Worm (Caenorhabditis elegans) whole organism, L4 larva: ENCODE data around the gene F17C11.11.
A peak's percentile ranks its signal among the peaks of the same experiment; 100 is the strongest.

ENCODE experiments used
- D1046.2 ChIP-seq: fragments of 200-800 bp; sonication (Bioruptor generic); IDR thresholded peaks from 2 replicates; pipeline ENCODE4 v1.3.6; 2022; ENCODE audit warnings: missing genetic modification characterization, missing compliant biosample characterization
- F26F4.8 ChIP-seq: fragments of 200-800 bp; sonication (Bioruptor generic); conservative IDR thresholded peaks from 2 replicates; pipeline ENCODE4 v1.3.6; 2022; ENCODE audit warnings: missing genetic modification characterization, missing compliant biosample characterization
- F49E8.2 ChIP-seq: sonication (generic microtip); optimal IDR thresholded peaks from 2 replicates; lab custom pipeline; 2016; ENCODE audit warnings: missing compliant biosample characterization, mild to moderate bottlenecking, missing genetic modification characterization, borderline replicate concordance
- R02D3.7 ChIP-seq: fragments of 150-350 bp; sonication (generic microtip); optimal IDR thresholded peaks from 3 replicates; lab custom pipeline; 2014; ENCODE audit warnings: missing biosample characterization, missing genetic modification characterization
- T20F7.1 ChIP-seq: fragments of 200-800 bp; sonication (Bioruptor generic); optimal IDR thresholded peaks from 2 replicates; lab custom pipeline; 2018; ENCODE audit warnings: mild to moderate bottlenecking, missing genetic modification characterization, missing compliant biosample characterization
- T26A8.4 ChIP-seq: fragments of 200-800 bp; sonication (Bioruptor generic); IDR thresholded peaks from 2 replicates; pipeline ENCODE4 v1.3.6; 2022; ENCODE audit warnings: missing genetic modification characterization, missing compliant biosample characterization
- Y48G9A.11 ChIP-seq: fragments of 200-800 bp; sonication (Bioruptor generic); IDR thresholded peaks from 2 replicates; pipeline ENCODE4 v1.3.6; 2022; ENCODE audit warnings: missing genetic modification reagents, missing genetic modification characterization, missing compliant biosample characterization
- ZK546.5 ChIP-seq, 2 experiments: sonication (generic microtip); optimal IDR thresholded peaks; 2 replicates each; lab custom pipeline; 2017; ENCODE audit warnings: missing biosample characterization in 2 of 2, missing genetic modification characterization in 2 of 2
- aha-1 ChIP-seq: fragments of 150-350 bp; peaks from one replicate; lab custom pipeline; 2014; ENCODE audit warnings: missing biosample characterization, missing genetic modification characterization
- aly-2 ChIP-seq: sonication (generic microtip); optimal IDR thresholded peaks from 2 replicates; lab custom pipeline; 2018; ENCODE audit warnings: missing biosample characterization, missing genetic modification characterization
- ama-1 ChIP-seq: fragments of 150-350 bp; optimal IDR thresholded peaks from 2 replicates; lab custom pipeline; 2014; ENCODE audit warnings: inconsistent platforms, mixed read lengths
- arid-1 ChIP-seq: fragments of 200-800 bp; sonication (Bioruptor generic); conservative IDR thresholded peaks from 2 replicates; pipeline ENCODE4 v1.3.6; 2022; ENCODE audit warnings: missing genetic modification reagents, missing genetic modification characterization, missing compliant biosample characterization
- attf-4 ChIP-seq: sonication (generic microtip); optimal IDR thresholded peaks from 3 replicates; lab custom pipeline; 2017; ENCODE audit warnings: missing biosample characterization, missing genetic modification characterization
- ceh-20 ChIP-seq: fragments of 200-800 bp; sonication (Bioruptor generic); IDR thresholded peaks from 2 replicates; pipeline ENCODE4 v1.3.6; 2022; ENCODE audit warnings: missing genetic modification reagents, missing genetic modification characterization, missing compliant biosample characterization
- ceh-28 ChIP-seq: fragments of 150-350 bp; optimal IDR thresholded peaks from 2 replicates; lab custom pipeline; 2014; ENCODE audit warnings: missing biosample characterization, missing genetic modification reagents, missing genetic modification characterization
- ceh-62 ChIP-seq: sonication (generic microtip); optimal IDR thresholded peaks from 2 replicates; lab custom pipeline; 2017; ENCODE audit warnings: missing biosample characterization, missing genetic modification characterization
- dmd-8 ChIP-seq: fragments of 200-800 bp; sonication (Bioruptor generic); IDR thresholded peaks from 2 replicates; pipeline ENCODE4 v1.3.6; 2022; ENCODE audit warnings: missing genetic modification characterization, missing compliant biosample characterization
- dmd-9 ChIP-seq: fragments of 200-800 bp; sonication (Bioruptor generic); IDR thresholded peaks from 2 replicates; pipeline ENCODE4 v1.3.6; 2022; ENCODE audit warnings: missing genetic modification reagents, missing genetic modification characterization, missing compliant biosample characterization
- dpl-1 ChIP-seq: fragments of 150-350 bp; optimal IDR thresholded peaks from 2 replicates; lab custom pipeline; 2014; ENCODE audit warnings: missing biosample characterization, missing genetic modification reagents, missing genetic modification characterization
- duxl-1 ChIP-seq: sonication (generic microtip); optimal IDR thresholded peaks from 2 replicates; lab custom pipeline; 2016; ENCODE audit warnings: mild to moderate bottlenecking, missing genetic modification characterization, moderate library complexity, missing compliant biosample characterization; ENCODE audit not compliant: poor library complexity
- egl-43 ChIP-seq: fragments of 200-800 bp; sonication (Bioruptor generic); IDR thresholded peaks from 2 replicates; pipeline ENCODE4 v1.3.6; 2022; ENCODE audit warnings: missing genetic modification reagents, missing genetic modification characterization, missing compliant biosample characterization
- hlh-11 ChIP-seq: fragments of 200-800 bp; sonication (Bioruptor generic); optimal IDR thresholded peaks from 2 replicates; lab custom pipeline; 2018; ENCODE audit warnings: mild to moderate bottlenecking, missing genetic modification characterization, missing compliant biosample characterization
- hmg-1.1 ChIP-seq: fragments of 200-800 bp; sonication (Bioruptor generic); IDR thresholded peaks from 2 replicates; pipeline ENCODE4 v1.3.6; 2022; ENCODE audit warnings: missing genetic modification reagents, missing genetic modification characterization, missing compliant biosample characterization
- jun-1 ChIP-seq: fragments of 150-350 bp; optimal IDR thresholded peaks from 2 replicates; lab custom pipeline; 2014; ENCODE audit warnings: missing biosample characterization, missing genetic modification reagents, missing genetic modification characterization
- lin-1 ChIP-seq: fragments of 200-800 bp; sonication (Bioruptor generic); IDR thresholded peaks from 2 replicates; pipeline ENCODE4 v1.3.6; 2022; ENCODE audit warnings: missing genetic modification reagents, missing genetic modification characterization, missing compliant biosample characterization
- lin-38 ChIP-seq: fragments of 200-800 bp; sonication (Bioruptor generic); IDR thresholded peaks from 2 replicates; pipeline ENCODE4 v1.3.6; 2022; ENCODE audit warnings: missing genetic modification reagents, missing genetic modification characterization, missing compliant biosample characterization
- lsy-2 ChIP-seq, 2 experiments: fragments of 150-350 bp in 1 of 2; sonication (generic microtip) in 1 of 2; optimal IDR thresholded peaks; 2 replicates each; lab custom pipeline; 2014 to 2017; ENCODE audit warnings: missing biosample characterization in 2 of 2, missing genetic modification characterization in 2 of 2
- madf-5 ChIP-seq, 2 experiments: fragments of 200-800 bp; sonication (Bioruptor generic); IDR thresholded peaks; 2 replicates each; pipeline ENCODE4 v1.3.6; 2022; ENCODE audit warnings: missing compliant biosample characterization in 2 of 2, missing genetic modification characterization in 2 of 2
- mdt-29 ChIP-seq: fragments of 200-800 bp; sonication (Bioruptor generic); IDR thresholded peaks from 2 replicates; pipeline ENCODE4 v1.3.6; 2022; ENCODE audit warnings: missing genetic modification reagents, missing genetic modification characterization, missing compliant biosample characterization
- mxl-2 ChIP-seq: fragments of 200-800 bp; sonication (Bioruptor generic); conservative IDR thresholded peaks from 2 replicates; pipeline ENCODE4 v1.3.6; 2022; ENCODE audit warnings: missing genetic modification reagents, missing genetic modification characterization, missing compliant biosample characterization
- nhr-102 ChIP-seq: sonication (generic microtip); optimal IDR thresholded peaks from 2 replicates; lab custom pipeline; 2016; ENCODE audit warnings: mild to moderate bottlenecking, missing genetic modification characterization, moderate library complexity, missing compliant biosample characterization
- nhr-11 ChIP-seq: fragments of 150-350 bp; optimal IDR thresholded peaks from 2 replicates; lab custom pipeline; 2014; ENCODE audit warnings: missing biosample characterization, missing genetic modification characterization
- nhr-25 ChIP-seq: sonication (generic microtip); optimal IDR thresholded peaks from 2 replicates; lab custom pipeline; 2017; ENCODE audit warnings: missing genetic modification characterization, mild to moderate bottlenecking, missing compliant biosample characterization, antibody characterized with exemption, moderate library complexity, borderline replicate concordance; ENCODE audit not compliant: insufficient read depth
- nhr-28 ChIP-seq: fragments of 150-350 bp; optimal IDR thresholded peaks from 2 replicates; lab custom pipeline; 2014; ENCODE audit warnings: missing biosample characterization, missing genetic modification characterization
- nhr-41 ChIP-seq: fragments of 200-800 bp; sonication (Bioruptor generic); IDR thresholded peaks from 2 replicates; pipeline ENCODE4 v1.3.6; 2022; ENCODE audit warnings: missing genetic modification reagents, missing genetic modification characterization, missing compliant biosample characterization
- nhr-48 ChIP-seq: sonication (generic microtip); optimal IDR thresholded peaks from 2 replicates; lab custom pipeline; 2016; ENCODE audit warnings: mild to moderate bottlenecking, missing genetic modification characterization, missing compliant biosample characterization
- pha-4 ChIP-seq, 2 experiments: fragments of 150-350 bp in 1 of 2; fragments of 200-800 bp in 1 of 2; sonication (Bioruptor generic) in 1 of 2; IDR thresholded peaks in 1 of 2; optimal IDR thresholded peaks in 1 of 2; 2 replicates each; pipeline versions ENCODE4 v1.3.6 to Lab custom; 2014 to 2022; ENCODE audit warnings: missing genetic modification characterization in 2 of 2, missing genetic modification reagents in 2 of 2, missing biosample characterization in 1 of 2, missing compliant biosample characterization in 1 of 2
- php-3 ChIP-seq: fragments of 200-800 bp; sonication (Bioruptor generic); IDR thresholded peaks from 2 replicates; pipeline ENCODE4 v1.3.6; 2022; ENCODE audit warnings: missing genetic modification reagents, missing genetic modification characterization, missing compliant biosample characterization
- pqm-1 ChIP-seq: sonication (generic microtip); optimal IDR thresholded peaks from 2 replicates; lab custom pipeline; 2017; ENCODE audit warnings: missing biosample characterization, missing genetic modification characterization
- rbr-2 ChIP-seq: sonication (generic microtip); optimal IDR thresholded peaks from 2 replicates; lab custom pipeline; 2016; ENCODE audit warnings: missing genotype, missing genetic modification characterization, missing compliant biosample characterization
- saeg-2 ChIP-seq: fragments of 200-800 bp; sonication (Bioruptor generic); IDR thresholded peaks from 2 replicates; pipeline ENCODE4 v1.3.6; 2022; ENCODE audit warnings: missing genetic modification reagents, missing genetic modification characterization, missing compliant biosample characterization
- set-16 ChIP-seq: fragments of 200-800 bp; sonication (Bioruptor generic); IDR thresholded peaks from 2 replicates; pipeline ENCODE4 v1.3.6; 2022; ENCODE audit warnings: missing genetic modification reagents, missing genetic modification characterization, missing compliant biosample characterization
- skn-1 ChIP-seq: fragments of 150-350 bp; optimal IDR thresholded peaks from 2 replicates; lab custom pipeline; 2014; ENCODE audit warnings: missing biosample characterization, missing genetic modification characterization
- spr-3 ChIP-seq: fragments of 200-800 bp; sonication (Bioruptor generic); optimal IDR thresholded peaks from 2 replicates; lab custom pipeline; 2018; ENCODE audit warnings: mild to moderate bottlenecking, missing genetic modification characterization, missing compliant biosample characterization
- tag-97 ChIP-seq: fragments of 200-800 bp; sonication (Bioruptor generic); IDR thresholded peaks from 2 replicates; pipeline ENCODE4 v1.3.6; 2022; ENCODE audit warnings: missing genetic modification characterization, missing compliant biosample characterization
- unc-62 ChIP-seq, 3 experiments: fragments of 150-350 bp in 1 of 3; sonication (generic microtip); optimal IDR thresholded peaks in 2 of 3; peaks in 1 of 3; 1 replicate in 1 of 3; 2 replicates in 2 of 3; lab custom pipeline; 2014 to 2017; ENCODE audit warnings: missing biosample characterization in 3 of 3, missing genetic modification characterization in 3 of 3, missing genetic modification reagents in 3 of 3, missing genotype in 1 of 3
- zip-11 ChIP-seq: fragments of 200-800 bp; sonication (Bioruptor generic); IDR thresholded peaks from 2 replicates; pipeline ENCODE4 v1.3.6; 2022; ENCODE audit warnings: missing genetic modification characterization, missing compliant biosample characterization
- ztf-11 ChIP-seq: fragments of 150-350 bp; optimal IDR thresholded peaks from 2 replicates; lab custom pipeline; 2014; ENCODE audit warnings: missing biosample characterization, missing genetic modification characterization
- ztf-7 ChIP-seq: fragments of 150-350 bp; optimal IDR thresholded peaks from 2 replicates; lab custom pipeline; 2014; ENCODE audit warnings: missing biosample characterization, missing genetic modification characterization

F17C11.11 gene

ce11 chrV:10951655-10952278 lies 13.2 kb upstream of the F17C11.11 start, which contains the start of gene F17C11.4 (continued):
- no peak; the same call in 1 of the 2 replicates for TF ChIP-seq pha-4 (GFP tag; IDR thresholded peaks at IDR 0.05; lab: Robert Waterston, UW)
- TF ChIP-seq pha-4 (tag; optimal IDR thresholded peaks at IDR 0.05; lab: Kevin White, UChicago): no peak
- peak; percentile 39; the same call in 1 of the 2 replicates for TF ChIP-seq saeg-2 (GFP tag; lab: Robert Waterston, UW)
- TF ChIP-seq mdt-29: peak; percentile 84
- no peak for TF ChIP-seq nhr-41 (GFP tag; lab: Robert Waterston, UW)
- no peak for TF ChIP-seq attf-4
- TF ChIP-seq hlh-11 (tag; lab: Kevin White, UChicago): peak; percentile 93
- 0 out of 2 replicates have a peak, but pooled peaks have one; percentile 12 for TF ChIP-seq ceh-20 (GFP tag; lab: Robert Waterston, UW)
- TF ChIP-seq nhr-102 (tag; lab: Kevin White, UChicago): peak; percentile 6
- TF ChIP-seq ztf-7 (tag; lab: Kevin White, UChicago): no peak
- no peak for TF ChIP-seq ceh-28 (tag; lab: Kevin White, UChicago)
- TF ChIP-seq pqm-1: no peak
- no peak for TF ChIP-seq R02D3.7 (tag; lab: Kevin White, UChicago)
- no peak for TF ChIP-seq skn-1 (tag; lab: Kevin White, UChicago)
- TF ChIP-seq jun-1: no peak
- no peak for TF ChIP-seq Y48G9A.11 (GFP tag; lab: Robert Waterston, UW)
- no peak for TF ChIP-seq arid-1 (GFP tag; lab: Robert Waterston, UW)
- no peak for TF ChIP-seq T26A8.4
- TF ChIP-seq hmg-1.1 (GFP tag; lab: Robert Waterston, UW): no peak; the same call in none of the 2 replicates
- peak; percentile 60 to 77 for TF ChIP-seq lsy-2 (tag; optimal IDR thresholded peaks at IDR 0.05; lab: Kevin White, UChicago)
- peak; percentile 62; the same call in 1 of the 2 replicates for TF ChIP-seq php-3 (GFP tag; lab: Robert Waterston, UW)
- TF ChIP-seq mxl-2: peak; percentile 60; the same call in 1 of the 2 replicates
- 0 out of 2 replicates have a peak, but pooled peaks have one; percentile 12 for TF ChIP-seq D1046.2 (GFP tag; lab: Robert Waterston, UW)
- TF ChIP-seq nhr-28 (tag; lab: Kevin White, UChicago): peak; percentile 96
- TF ChIP-seq aly-2 (tag; lab: Kevin White, UChicago): no peak
- peak; percentile 47 for TF ChIP-seq lin-38 (GFP tag; lab: Robert Waterston, UW)
- TF ChIP-seq ceh-62 (tag; lab: Kevin White, UChicago): no peak
- TF ChIP-seq dmd-8 (GFP tag; lab: Robert Waterston, UW): no peak
- peak; percentile 89 for TF ChIP-seq nhr-25 (tag; lab: Kevin White, UChicago)
- TF ChIP-seq tag-97 (GFP tag; lab: Robert Waterston, UW): no peak
- TF ChIP-seq set-16 (GFP tag; lab: Robert Waterston, UW): 0 out of 2 replicates have a peak, but pooled peaks have one; percentile 16
- no peak for TF ChIP-seq F49E8.2 (tag; lab: Kevin White, UChicago)
- no peak for TF ChIP-seq F26F4.8
- TF ChIP-seq spr-3: no peak
- peak; percentile 99 for TF ChIP-seq aha-1 (tag; lab: Kevin White, UChicago)
- no peak for TF ChIP-seq madf-5 (GFP tag; IDR thresholded peaks at IDR 0.05; lab: Robert Waterston, UW)
- TF ChIP-seq duxl-1 (tag; lab: Kevin White, UChicago): no peak
- TF ChIP-seq dpl-1 (GFP tag; lab: Kevin White, UChicago): peak; percentile 38
- no peak for TF ChIP-seq ZK546.5 (tag; optimal IDR thresholded peaks at IDR 0.05; lab: Kevin White, UChicago)
- peak; percentile 44; the same call in 1 of the 2 replicates for TF ChIP-seq lin-1 (GFP tag; lab: Robert Waterston, UW)
- peak; percentile 40 for TF ChIP-seq rbr-2
- peak; percentile 84 for TF ChIP-seq nhr-48 (tag; lab: Kevin White, UChicago)
- peak; percentile 82 for TF ChIP-seq ama-1 (lab: Kevin White, UChicago)
- no peak for TF ChIP-seq zip-11 (GFP tag; lab: Robert Waterston, UW)
- no peak for TF ChIP-seq dmd-9 (GFP tag; lab: Robert Waterston, UW)
- TF ChIP-seq T20F7.1 (GFP tag; lab: Kevin White, UChicago): peak; percentile 64
- TF ChIP-seq nhr-11 (tag; lab: Kevin White, UChicago): peak; percentile 87
- no peak for TF ChIP-seq egl-43 (GFP tag; lab: Robert Waterston, UW)
- no peak for TF ChIP-seq ztf-11 (tag; lab: Kevin White, UChicago)
- TF ChIP-seq unc-62 (GFP tag; optimal IDR thresholded peaks at IDR 0.05 in 1 of 2; lab: Kevin White, UChicago): peak in 1 of 2 experiments; percentile 99
- no peak for TF ChIP-seq unc-62 (tag; optimal IDR thresholded peaks at IDR 0.05; lab: Kevin White, UChicago)
